Fruit fly (Drosophila melanogaster) whole organism, embryonic: ENCODE data around the gene CG43679.

Source experiments
- Abd-B ChIP-seq: fragments of 200-800 bp; sonication (Bioruptor generic); optimal IDR thresholded peaks from 2 replicates; lab custom pipeline; 2018; ENCODE audit warnings: missing biosample characterization, mild to moderate bottlenecking, missing genetic modification characterization, moderate library complexity
- Atf-2 ChIP-seq: fragments of 200-800 bp; sonication (Bioruptor generic); optimal IDR thresholded peaks from 2 replicates; lab custom pipeline; 2016; ENCODE audit warnings: missing biosample characterization, missing genetic modification characterization
- CG11696 ChIP-seq: fragments of 200-800 bp; sonication (Bioruptor generic); IDR thresholded peaks from 2 replicates; pipeline ENCODE4 v1.3.6; 2022; ENCODE audit warnings: missing biosample characterization, missing genetic modification characterization
- CG12236 ChIP-seq: fragments of 200-800 bp; sonication (Bioruptor generic); optimal IDR thresholded peaks from 2 replicates; lab custom pipeline; 2016; ENCODE audit warnings: missing biosample characterization, missing genetic modification characterization
- CG13424 ChIP-seq: fragments of 200-800 bp; sonication (Bioruptor generic); optimal IDR thresholded peaks from 2 replicates; lab custom pipeline; 2019; ENCODE audit warnings: missing biosample characterization, mild to moderate bottlenecking, missing genetic modification characterization, moderate library complexity
- CG18262 ChIP-seq: fragments of 200-800 bp; optimal IDR thresholded peaks from 3 replicates; lab custom pipeline; 2019; ENCODE audit warnings: missing biosample characterization, mild to moderate bottlenecking, missing genetic modification characterization, moderate library complexity
- CG2678 ChIP-seq: fragments of 200-800 bp; sonication (Bioruptor generic); optimal IDR thresholded peaks from 3 replicates; lab custom pipeline; 2019; ENCODE audit warnings: missing biosample characterization, mild to moderate bottlenecking, missing genetic modification characterization, moderate library complexity
- CG31388 ChIP-seq: fragments of 200-800 bp; sonication (Bioruptor generic); optimal IDR thresholded peaks from 2 replicates; lab custom pipeline; 2016; ENCODE audit warnings: missing biosample characterization, missing genetic modification characterization
- CG3163 ChIP-seq: fragments of 200-800 bp; sonication (Bioruptor generic); optimal IDR thresholded peaks from 3 replicates; lab custom pipeline; 2016; ENCODE audit warnings: missing biosample characterization, missing genetic modification characterization
- CG3407 ChIP-seq: fragments of 200-800 bp; sonication (Bioruptor generic); optimal IDR thresholded peaks from 2 replicates; lab custom pipeline; 2018; ENCODE audit warnings: missing biosample characterization, mild to moderate bottlenecking, missing genetic modification characterization
- CG7271 ChIP-seq: fragments of 200-800 bp; sonication (Bioruptor generic); optimal IDR thresholded peaks from 2 replicates; lab custom pipeline; 2018; ENCODE audit warnings: missing biosample characterization, mild to moderate bottlenecking, missing genetic modification characterization, moderate library complexity
- CG7556 ChIP-seq: fragments of 200-800 bp; sonication (Bioruptor generic); optimal IDR thresholded peaks from 2 replicates; lab custom pipeline; 2017; ENCODE audit warnings: missing biosample characterization, mild to moderate bottlenecking, missing genetic modification characterization
- CG7963 ChIP-seq: fragments of 200-800 bp; sonication (Bioruptor generic); IDR thresholded peaks from 3 replicates; pipeline ENCODE4 v1.3.6; 2022; ENCODE audit warnings: missing biosample characterization, missing genetic modification characterization; ENCODE audit not compliant: partially characterized antibody
- CG9437 ChIP-seq: fragments of 200-800 bp; sonication (Bioruptor generic); optimal IDR thresholded peaks from 2 replicates; lab custom pipeline; 2018; ENCODE audit warnings: missing biosample characterization, mild to moderate bottlenecking, missing genetic modification characterization
- CG9609 ChIP-seq: fragments of 200-800 bp; sonication (Bioruptor generic); optimal IDR thresholded peaks from 3 replicates; lab custom pipeline; 2016; ENCODE audit warnings: missing biosample characterization, missing genetic modification characterization
- CG9817 ChIP-seq: fragments of 200-800 bp; sonication (Bioruptor generic); optimal IDR thresholded peaks from 2 replicates; lab custom pipeline; 2018; ENCODE audit warnings: missing biosample characterization, mild to moderate bottlenecking, missing genetic modification characterization, moderate library complexity
- CG9876 ChIP-seq: fragments of 200-800 bp; sonication (Bioruptor generic); optimal IDR thresholded peaks from 2 replicates; lab custom pipeline; 2016; ENCODE audit warnings: missing biosample characterization, missing genetic modification characterization
- D ChIP-seq, 2 experiments: fragments of 200-800 bp in 1 of 2; fragments of >200 bp in 1 of 2; sonication (Bioruptor generic) in 1 of 2; optimal IDR thresholded peaks; 2 replicates in 1 of 2; 3 replicates in 1 of 2; lab custom pipeline; 2017; ENCODE audit warnings: mild to moderate bottlenecking in 1 of 2, missing biosample characterization in 1 of 2, missing genetic modification characterization in 1 of 2, missing genetic modification reagents in 1 of 2
- Drgx ChIP-seq: fragments of 200-800 bp; sonication (Bioruptor generic); IDR thresholded peaks from 2 replicates; pipeline ENCODE4 v1.3.6; 2022; ENCODE audit warnings: missing biosample characterization, missing genetic modification characterization
- Ets97D ChIP-seq: fragments of 200-800 bp; sonication (Bioruptor generic); optimal IDR thresholded peaks from 3 replicates; lab custom pipeline; 2016; ENCODE audit warnings: missing biosample characterization, missing genetic modification characterization
- Fer3 ChIP-seq: fragments of 200-800 bp; sonication (Bioruptor generic); optimal IDR thresholded peaks from 2 replicates; lab custom pipeline; 2018; ENCODE audit warnings: missing biosample characterization, mild to moderate bottlenecking, missing genetic modification characterization, moderate library complexity
- MTF-1 ChIP-seq: fragments of 200-800 bp; sonication (Bioruptor generic); optimal IDR thresholded peaks from 2 replicates; lab custom pipeline; 2018; ENCODE audit warnings: missing biosample characterization, mild to moderate bottlenecking, missing genetic modification characterization, borderline replicate concordance
- Mrtf ChIP-seq: fragments of 200-800 bp; sonication (Bioruptor generic); IDR thresholded peaks from 3 replicates; pipeline ENCODE4 v1.3.6; 2022; ENCODE audit warnings: missing biosample characterization, missing genetic modification characterization
- NC2α ChIP-seq: fragments of 200-800 bp; sonication (Bioruptor generic); optimal IDR thresholded peaks from 2 replicates; lab custom pipeline; 2016; ENCODE audit warnings: missing biosample characterization, missing genetic modification characterization
- NC2β ChIP-seq: fragments of 200-800 bp; sonication (Bioruptor generic); optimal IDR thresholded peaks from 2 replicates; lab custom pipeline; 2016; ENCODE audit warnings: missing biosample characterization, missing genetic modification characterization
- Neu2 ChIP-seq: fragments of 200-800 bp; sonication (Bioruptor generic); optimal IDR thresholded peaks from 3 replicates; lab custom pipeline; 2016; ENCODE audit warnings: missing biosample characterization, missing genetic modification characterization, borderline replicate concordance
- Nf-YA ChIP-seq: fragments of 200-800 bp; sonication (Bioruptor generic); IDR thresholded peaks from 2 replicates; pipeline ENCODE4 v1.3.6; 2022; ENCODE audit warnings: missing biosample characterization, missing genetic modification characterization
- Oli ChIP-seq: fragments of 200-800 bp; sonication (Bioruptor generic); optimal IDR thresholded peaks from 2 replicates; lab custom pipeline; 2018; ENCODE audit warnings: missing biosample characterization, mild to moderate bottlenecking, missing genetic modification characterization, moderate library complexity
- PHDP ChIP-seq: fragments of 200-800 bp; sonication (Bioruptor generic); optimal IDR thresholded peaks from 3 replicates; lab custom pipeline; 2018; ENCODE audit warnings: missing biosample characterization, mild to moderate bottlenecking, missing genetic modification characterization, moderate library complexity
- Poxn ChIP-seq: fragments of 200-800 bp; sonication (Bioruptor generic); IDR thresholded peaks from 2 replicates; pipeline ENCODE4 v1.3.6; 2022; ENCODE audit warnings: missing biosample characterization, missing genetic modification characterization
- Ptx1 ChIP-seq: fragments of 200-800 bp; sonication (Bioruptor generic); IDR thresholded peaks from 2 replicates; pipeline ENCODE4 v1.3.6; 2022; ENCODE audit warnings: missing biosample characterization, missing genetic modification characterization
- Sox100B ChIP-seq: fragments of 200-800 bp; sonication (Bioruptor generic); optimal IDR thresholded peaks from 3 replicates; lab custom pipeline; 2018; ENCODE audit warnings: missing biosample characterization, mild to moderate bottlenecking, missing genetic modification characterization
- abd-A ChIP-seq: fragments of 200-800 bp; sonication (Bioruptor generic); optimal IDR thresholded peaks from 3 replicates; lab custom pipeline; 2019; ENCODE audit warnings: missing biosample characterization, mild to moderate bottlenecking, missing genetic modification characterization, moderate library complexity
- ato ChIP-seq: fragments of 200-800 bp; sonication (Bioruptor generic); IDR thresholded peaks from 2 replicates; pipeline ENCODE4 v1.3.6; 2022; ENCODE audit warnings: missing biosample characterization, missing genetic modification characterization; ENCODE audit not compliant: partially characterized antibody
- br ChIP-seq: fragments of >200 bp; optimal IDR thresholded peaks from 2 replicates; lab custom pipeline; 2017
- ci ChIP-seq: fragments of 200-800 bp; sonication (Bioruptor generic); IDR thresholded peaks from 3 replicates; pipeline ENCODE4 v1.3.6; 2022; ENCODE audit warnings: missing biosample characterization, missing genetic modification characterization
- disco-r ChIP-seq: fragments of 200-800 bp; sonication (Bioruptor generic); optimal IDR thresholded peaks from 2 replicates; lab custom pipeline; 2016; ENCODE audit warnings: missing biosample characterization, missing genetic modification characterization
- eve ChIP-seq, 2 experiments: fragments of >200 bp; optimal IDR thresholded peaks; 2 replicates each; lab custom pipeline; 2017; ENCODE audit warnings: missing biosample characterization in 2 of 2, missing genetic modification characterization in 2 of 2
- gsb ChIP-seq: fragments of 200-800 bp; sonication (Bioruptor generic); IDR thresholded peaks from 2 replicates; pipeline ENCODE4 v1.3.6; 2022; ENCODE audit warnings: missing biosample characterization, missing genetic modification characterization
- klu ChIP-seq: fragments of 200-800 bp; sonication (Bioruptor generic); IDR thresholded peaks from 2 replicates; pipeline ENCODE4 v1.3.6; 2022; ENCODE audit warnings: missing biosample characterization, missing genetic modification characterization
- maf-S ChIP-seq: fragments of 200-800 bp; sonication (Bioruptor generic); optimal IDR thresholded peaks from 2 replicates; lab custom pipeline; 2016; ENCODE audit warnings: missing biosample characterization, missing genetic modification characterization
- nau ChIP-seq: fragments of 200-800 bp; sonication (Bioruptor generic); optimal IDR thresholded peaks from 3 replicates; lab custom pipeline; 2017; ENCODE audit warnings: missing biosample characterization, mild to moderate bottlenecking, missing genetic modification characterization, missing genetic modification reagents
- pnt ChIP-seq: fragments of 200-800 bp; sonication (Bioruptor generic); optimal IDR thresholded peaks from 3 replicates; lab custom pipeline; 2016; ENCODE audit warnings: missing biosample characterization, missing genetic modification characterization
- psq ChIP-seq: fragments of 200-800 bp; sonication (Bioruptor generic); optimal IDR thresholded peaks from 2 replicates; lab custom pipeline; 2017; ENCODE audit warnings: missing biosample characterization, missing genetic modification characterization
- repo ChIP-seq: fragments of 200-800 bp; sonication (Bioruptor generic); optimal IDR thresholded peaks from 2 replicates; lab custom pipeline; 2016; ENCODE audit warnings: missing biosample characterization, missing genetic modification characterization
- sima ChIP-seq: fragments of 200-800 bp; sonication (Bioruptor generic); optimal IDR thresholded peaks from 2 replicates; lab custom pipeline; 2016; ENCODE audit warnings: missing biosample characterization, missing genetic modification characterization
- stc ChIP-seq: fragments of 200-800 bp; sonication (Bioruptor generic); IDR thresholded peaks from 2 replicates; pipeline ENCODE4 v1.3.6; 2022; ENCODE audit warnings: missing biosample characterization, missing genetic modification characterization
- tgo ChIP-seq: fragments of 200-800 bp; sonication (Bioruptor generic); IDR thresholded peaks from 3 replicates; pipeline ENCODE4 v1.3.6; 2022; ENCODE audit warnings: missing biosample characterization, missing genetic modification characterization
- tin ChIP-seq: fragments of 200-800 bp; sonication (Bioruptor generic); optimal IDR thresholded peaks from 3 replicates; lab custom pipeline; 2016; ENCODE audit warnings: missing biosample characterization, missing genetic modification characterization

The CG43679 gene

DNA sequence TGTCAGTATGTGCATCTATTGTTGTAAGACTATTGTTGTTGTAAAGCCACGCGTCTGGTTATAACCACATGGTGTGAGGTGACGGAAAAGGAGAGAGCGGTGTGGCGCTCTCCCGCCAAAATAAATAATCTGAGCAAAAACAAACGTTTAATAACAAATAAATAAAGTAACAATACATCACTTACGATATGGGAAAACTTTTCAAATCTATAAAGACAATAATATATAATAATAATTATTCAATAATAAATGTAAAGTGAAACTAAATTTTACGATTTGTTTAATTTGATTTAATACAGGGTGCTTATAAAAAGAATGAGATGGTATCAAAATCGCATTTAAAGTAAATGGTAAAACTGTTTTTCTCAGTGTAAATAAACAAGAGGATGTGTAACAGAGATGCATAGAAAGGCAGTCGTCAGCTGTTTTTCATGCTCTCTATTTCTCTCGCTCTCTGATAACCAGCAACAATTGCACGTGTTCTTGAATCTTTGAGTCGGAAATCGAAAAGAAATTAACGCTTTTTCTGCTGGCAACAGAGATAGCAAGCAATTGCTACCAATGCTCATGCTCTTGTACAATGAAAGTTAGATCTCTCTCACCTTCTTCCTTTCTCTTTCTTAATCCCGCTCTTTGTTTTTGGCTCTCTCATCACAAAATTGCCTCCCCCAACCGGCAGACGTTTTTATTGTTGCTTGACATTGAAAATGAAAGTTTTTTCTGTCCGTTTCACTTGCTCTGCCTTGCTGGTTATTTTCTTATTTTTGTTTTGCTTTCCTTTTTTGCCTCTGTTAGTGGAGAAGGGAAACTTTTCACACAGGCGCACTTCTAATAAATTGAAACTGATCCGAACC lies 47.7 kb upstream of the CG43679 start (continued):
- peak; percentile 49 for TF ChIP-seq CG31388 (GFP tag; lab: Kevin White, UChicago)
- TF ChIP-seq CG7556 (GFP tag; lab: Kevin White, UChicago), result peak; percentile 93
- TF ChIP-seq Atf-2 (GFP tag; lab: Kevin White, UChicago), result peak; percentile 0
- TF ChIP-seq disco-r, result peak; percentile 12
- peak; percentile 80 for TF ChIP-seq Oli (tag; lab: Kevin White, UChicago)
- peak; percentile 95 for TF ChIP-seq Sox100B (GFP tag; lab: Kevin White, UChicago)
- peak; percentile 89 for TF ChIP-seq Fer3 (tag; lab: Kevin White, UChicago)
- no peak for TF ChIP-seq CG7963 (GFP tag; lab: Robert Waterston, UW)
- TF ChIP-seq CG3163 (GFP tag; lab: Kevin White, UChicago), result peak; percentile 28
- peak; percentile 90 for TF ChIP-seq tgo
- TF ChIP-seq Ets97D (GFP tag; lab: Kevin White, UChicago), result no peak
- no peak for TF ChIP-seq NC2β (GFP tag; lab: Kevin White, UChicago)
- no peak for TF ChIP-seq ato (GFP tag; lab: Robert Waterston, UW)
- peak; percentile 72; the same call in 2 of the 3 replicates for TF ChIP-seq Mrtf (GFP tag; lab: Robert Waterston, UW)
- no peak; the same call in 1 of the 2 replicates for TF ChIP-seq klu
- TF ChIP-seq MTF-1, result peak; percentile 86
- TF ChIP-seq CG12236 (GFP tag; lab: Kevin White, UChicago), result no peak
- peak; percentile 93 for TF ChIP-seq stc (GFP tag; lab: Robert Waterston, UW)
- TF ChIP-seq Nf-YA, result peak; percentile 84
- peak; percentile 53 for TF ChIP-seq abd-A (tag; lab: Kevin White, UChicago)
- TF ChIP-seq CG9609 (GFP tag; lab: Kevin White, UChicago), result peak; percentile 3
- peak; percentile 52 for TF ChIP-seq Abd-B (GFP tag; lab: Kevin White, UChicago)
- peak; percentile 87 for TF ChIP-seq CG13424 (tag; lab: Kevin White, UChicago)
- peak; percentile 97 for TF ChIP-seq CG2678 (tag; lab: Kevin White, UChicago)
- peak; percentile 72 for TF ChIP-seq CG9817 (tag; lab: Kevin White, UChicago)
- TF ChIP-seq CG3407, result peak; percentile 79
- peak; percentile 86 for TF ChIP-seq PHDP (tag; lab: Kevin White, UChicago)
- TF ChIP-seq gsb (GFP tag; lab: Robert Waterston, UW), result peak; percentile 77
- no peak for TF ChIP-seq sima
- no peak for TF ChIP-seq br (lab: Kevin White, UChicago)
- peak; percentile 93 for TF ChIP-seq CG7271 (tag; lab: Kevin White, UChicago)
- TF ChIP-seq CG11696 (GFP tag; lab: Robert Waterston, UW), result peak; percentile 76
- peak; percentile 15 for TF ChIP-seq maf-S (GFP tag; lab: Kevin White, UChicago)
- no peak for TF ChIP-seq NC2α (GFP tag; lab: Kevin White, UChicago)
- TF ChIP-seq Neu2, result no peak
- no peak for TF ChIP-seq Poxn
- TF ChIP-seq CG18262 (tag; lab: Kevin White, UChicago), result peak; percentile 97
- peak; percentile 68 for TF ChIP-seq tin (GFP tag; lab: Kevin White, UChicago)
- TF ChIP-seq pnt (GFP tag; lab: Kevin White, UChicago), result peak; percentile 38
- TF ChIP-seq repo (GFP tag; lab: Kevin White, UChicago), result peak; percentile 27
- TF ChIP-seq CG9876 (GFP tag; lab: Kevin White, UChicago), result no peak
- peak; percentile 92 for TF ChIP-seq Ptx1 (GFP tag; lab: Robert Waterston, UW)
- no peak for TF ChIP-seq D (optimal IDR thresholded peaks at IDR 0.05; lab: Kevin White, UChicago)
- TF ChIP-seq D (GFP tag; optimal IDR thresholded peaks at IDR 0.05; lab: Kevin White, UChicago), result peak; percentile 93
- TF ChIP-seq ci, result peak; percentile 59; the same call in 2 of the 3 replicates
- TF ChIP-seq eve (GFP tag; optimal IDR thresholded peaks at IDR 0.05; lab: Kevin White, UChicago), result no peak
- TF ChIP-seq psq, result peak; percentile 11
- TF ChIP-seq Drgx (GFP tag; lab: Robert Waterston, UW), result peak; percentile 86
- TF ChIP-seq nau (GFP tag; lab: Kevin White, UChicago), result peak; percentile 80
- peak; percentile 78 for TF ChIP-seq CG9437
